Fruit fly (Drosophila melanogaster): ENCODE data around the gene CG33258.

The CG33258 gene

DNA sequence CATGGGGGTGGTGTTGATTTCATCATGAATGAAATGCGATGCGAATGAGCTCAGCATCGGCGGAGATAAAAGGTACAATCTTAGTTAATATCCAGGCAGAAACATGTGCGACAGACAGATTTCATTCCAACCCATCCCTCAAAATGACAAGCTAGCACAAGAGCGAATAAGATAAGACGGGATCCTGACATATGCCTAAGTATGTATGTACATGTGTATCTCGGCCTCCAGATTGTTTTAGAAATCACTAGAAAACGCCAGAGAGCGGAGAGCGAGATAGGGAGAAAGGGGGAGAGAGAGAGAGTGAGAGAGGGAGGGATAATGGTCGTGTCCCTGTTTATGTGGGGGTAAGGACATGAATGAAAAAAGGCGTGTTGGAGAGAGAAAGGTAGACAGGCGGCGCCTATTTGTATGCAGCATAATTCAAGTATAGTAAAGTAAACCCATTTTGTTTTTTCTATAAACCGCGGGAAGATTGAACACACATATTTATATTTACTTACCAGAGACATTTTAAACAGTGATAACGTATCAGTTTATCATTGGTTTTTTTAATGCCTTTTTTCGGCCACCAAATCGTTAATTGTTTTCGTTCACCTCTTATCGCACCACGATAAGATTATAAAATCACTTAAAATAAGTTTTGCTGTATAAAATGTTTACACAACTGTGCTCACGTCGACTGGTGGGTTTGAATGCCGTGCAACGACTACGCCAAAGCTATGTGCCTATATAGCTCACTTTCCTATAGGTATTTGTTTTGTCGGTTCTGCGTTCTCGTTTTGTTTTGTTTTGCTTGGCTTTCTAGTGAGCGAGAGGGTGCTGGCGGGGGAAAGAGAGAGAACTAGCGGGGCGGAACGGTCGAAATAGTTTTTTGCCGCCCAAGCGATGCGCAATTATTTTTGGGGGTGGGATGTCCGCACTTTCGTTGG is 32.1 kb upstream of the CG33258 start:
- TF ChIP-seq EcR (GFP tag; optimal IDR thresholded peaks at IDR 0.05) (no peak), CG13204 (GFP tag; optimal IDR thresholded peaks at IDR 0.05) (peak; percentile 20), CG4496 (GFP tag; IDR thresholded peaks at IDR 0.05) (peak; percentile 56; the same call in 2 of the 3 replicates), CG8159 (tag; optimal IDR thresholded peaks at IDR 0.05) (no peak), fd96Ca (GFP tag; IDR thresholded peaks at IDR 0.05) (peak; percentile 67; the same call in 2 of the 3 replicates), CG10348 (GFP tag; IDR thresholded peaks at IDR 0.05) (no peak), CG8301 (tag; optimal IDR thresholded peaks at IDR 0.05) (peak; percentile 39), Snoo (tag; optimal IDR thresholded peaks at IDR 0.05) (no peak), rn (GFP tag; IDR thresholded peaks at IDR 0.05) (peak; percentile 66), CG17806 (tag; optimal IDR thresholded peaks at IDR 0.05) (no peak), gl (tag; optimal IDR thresholded peaks at IDR 0.05) (no peak), Ets98B (GFP tag; IDR thresholded peaks at IDR 0.05) (peak; percentile 57), CG14655 (GFP tag; optimal IDR thresholded peaks at IDR 0.05) (peak; percentile 42), Pif1B (GFP tag; optimal IDR thresholded peaks at IDR 0.05) (no peak), D1 (tag; optimal IDR thresholded peaks at IDR 0.05) (no peak), CG15710 (tag; optimal IDR thresholded peaks at IDR 0.05) (no peak), CG9948 (tag; optimal IDR thresholded peaks at IDR 0.05) (no peak), CG12605 (GFP tag; IDR thresholded peaks at IDR 0.05) (peak; percentile 65; the same call in 1 of the 2 replicates), CG32121 (GFP tag; IDR thresholded peaks at IDR 0.05) (peak; percentile 64), CG34367 (tag; optimal IDR thresholded peaks at IDR 0.05) (no peak), Pif1A (GFP tag; optimal IDR thresholded peaks at IDR 0.05) (no peak)

dm6 chr3L:16050887-16051258 is 31.5 kb upstream of the CG33258 start, which contains the start of gene Diap1:
TSS of gene Diap1 (minus strand) at chr3L:16051034.
- TF ChIP-seq CG8301 (tag; optimal IDR thresholded peaks at IDR 0.05) (no peak), fd96Ca (GFP tag; IDR thresholded peaks at IDR 0.05) (no peak), CG34367 (tag; optimal IDR thresholded peaks at IDR 0.05) (no peak), CG4496 (GFP tag; IDR thresholded peaks at IDR 0.05) (peak; percentile 12; the same call in 1 of the 3 replicates)

DNA sequence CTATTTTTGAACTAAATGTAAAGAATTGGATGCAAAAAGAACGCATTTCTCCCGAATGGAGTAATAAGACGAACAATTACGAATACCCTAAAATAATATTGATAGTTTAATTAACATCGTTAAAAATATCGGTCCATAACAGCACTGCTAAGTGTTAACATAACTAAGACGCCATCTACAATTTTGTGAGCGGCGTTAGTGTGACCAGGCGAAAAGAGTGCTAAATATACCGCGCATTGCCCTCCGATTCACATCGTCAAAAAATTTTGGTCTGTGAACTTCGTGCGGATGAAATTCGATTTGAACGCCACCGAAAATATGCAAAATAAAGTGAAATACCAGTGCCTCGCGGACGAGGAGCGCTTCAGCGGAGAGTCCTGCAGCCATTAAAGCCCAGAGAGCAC is 30.6 kb upstream of the CG33258 start, which contains the start of gene Mbs:
Gene Mbs (plus strand): TSS at position 241 of the 404 bp plus-strand sequence.
- TF ChIP-seq CG4496 (GFP tag; IDR thresholded peaks at IDR 0.05) (no peak), EcR (GFP tag; optimal IDR thresholded peaks at IDR 0.05) (no peak), rn (GFP tag; IDR thresholded peaks at IDR 0.05) (no peak), Snoo (tag; optimal IDR thresholded peaks at IDR 0.05) (peak; percentile 1), Pif1A (GFP tag; optimal IDR thresholded peaks at IDR 0.05) (no peak), Ets98B (GFP tag; IDR thresholded peaks at IDR 0.05) (peak; percentile 36; the same call in 1 of the 2 replicates), CG15710 (tag; optimal IDR thresholded peaks at IDR 0.05) (peak; percentile 10)

dm6 chr3L:16052145-16053025 is 30.0 kb upstream of the CG33258 start:
- TF ChIP-seq Pif1A (GFP tag; optimal IDR thresholded peaks at IDR 0.05) (peak; percentile 50), Snoo (tag; optimal IDR thresholded peaks at IDR 0.05) (no peak), CG32121 (GFP tag; IDR thresholded peaks at IDR 0.05) (no peak), CG14655 (GFP tag; optimal IDR thresholded peaks at IDR 0.05) (peak; percentile 13), EcR (GFP tag; optimal IDR thresholded peaks at IDR 0.05) (peak; percentile 33), CG4496 (GFP tag; IDR thresholded peaks at IDR 0.05) (0 out of 3 replicates have a peak, but pooled peaks have one; percentile 13), CG13204 (GFP tag; optimal IDR thresholded peaks at IDR 0.05) (peak; percentile 8), gl (tag; optimal IDR thresholded peaks at IDR 0.05) (peak; percentile 45), CG34367 (tag; optimal IDR thresholded peaks at IDR 0.05) (no peak), CG8301 (tag; optimal IDR thresholded peaks at IDR 0.05) (peak; percentile 13), CG15710 (tag; optimal IDR thresholded peaks at IDR 0.05) (no peak), CG9948 (tag; optimal IDR thresholded peaks at IDR 0.05) (no peak), CG8159 (tag; optimal IDR thresholded peaks at IDR 0.05) (peak; percentile 25), CG17806 (tag; optimal IDR thresholded peaks at IDR 0.05) (no peak), Ets98B (GFP tag; IDR thresholded peaks at IDR 0.05) (0 out of 2 replicates have a peak, but pooled peaks have one; percentile 12), CG12605 (GFP tag; IDR thresholded peaks at IDR 0.05) (no peak), CG10348 (GFP tag; IDR thresholded peaks at IDR 0.05) (no peak), D1 (tag; optimal IDR thresholded peaks at IDR 0.05) (peak; percentile 8), fd96Ca (GFP tag; IDR thresholded peaks at IDR 0.05) (peak; percentile 21; the same call in 1 of the 3 replicates), Pif1B (GFP tag; optimal IDR thresholded peaks at IDR 0.05) (peak; percentile 45), rn (GFP tag; IDR thresholded peaks at IDR 0.05) (no peak)

dm6 chr3L:16053026-16053556 is 29.3 kb upstream of the CG33258 start:
- no peak for TF ChIP-seq CG17806 (tag; optimal IDR thresholded peaks at IDR 0.05)
- no peak for TF ChIP-seq CG12605 (GFP tag; IDR thresholded peaks at IDR 0.05)
- no peak for TF ChIP-seq CG15710 (tag; optimal IDR thresholded peaks at IDR 0.05)
- TF ChIP-seq CG14655 (GFP tag; optimal IDR thresholded peaks at IDR 0.05) = no peak
- no peak for TF ChIP-seq CG10348 (GFP tag; IDR thresholded peaks at IDR 0.05)
- TF ChIP-seq rn (GFP tag; IDR thresholded peaks at IDR 0.05) = no peak
- TF ChIP-seq fd96Ca (GFP tag; IDR thresholded peaks at IDR 0.05) = no peak
- TF ChIP-seq CG34367 (tag; optimal IDR thresholded peaks at IDR 0.05) = no peak
- TF ChIP-seq CG9948 (tag; optimal IDR thresholded peaks at IDR 0.05) = no peak
- TF ChIP-seq CG8159 (tag; optimal IDR thresholded peaks at IDR 0.05) = no peak
- TF ChIP-seq CG32121 (GFP tag; IDR thresholded peaks at IDR 0.05) = no peak
- TF ChIP-seq gl (tag; optimal IDR thresholded peaks at IDR 0.05) = no peak
- TF ChIP-seq Snoo (tag; optimal IDR thresholded peaks at IDR 0.05) = no peak
- no peak for TF ChIP-seq CG8301 (tag; optimal IDR thresholded peaks at IDR 0.05)
- no peak for TF ChIP-seq D1 (tag; optimal IDR thresholded peaks at IDR 0.05)
- no peak for TF ChIP-seq CG13204 (GFP tag; optimal IDR thresholded peaks at IDR 0.05)
- no peak for TF ChIP-seq EcR (GFP tag; optimal IDR thresholded peaks at IDR 0.05)
- TF ChIP-seq Ets98B (GFP tag; IDR thresholded peaks at IDR 0.05) = no peak
- TF ChIP-seq Pif1A (GFP tag; optimal IDR thresholded peaks at IDR 0.05) = no peak
- TF ChIP-seq CG4496 (GFP tag; IDR thresholded peaks at IDR 0.05) = no peak

All from whole organism, pupa.